Worm (Caenorhabditis elegans): ENCODE results near the gene C26B2.7.

ce11 chrIV:8028372-8028771 is 12.3 kb downstream of the C26B2.7 start:
- no peak for TF ChIP-seq scrt-1 (GFP tag; IDR thresholded peaks at IDR 0.05)
- TF ChIP-seq ama-1 (optimal IDR thresholded peaks at IDR 0.05) = no peak

Data from whole organism, early embryonic.